Fruit fly (Drosophila melanogaster) whole organism, embryonic: ENCODE data around the gene Hasp.

ENCODE experiments used
- Ada2b ChIP-seq: fragments of 200-800 bp; sonication (Bioruptor generic); IDR thresholded peaks from 2 replicates; pipeline ENCODE4 v1.3.6; 2022; ENCODE audit warnings: missing biosample characterization, missing genetic modification characterization
- Aef1 ChIP-seq: fragments of 200-800 bp; sonication (Bioruptor generic); IDR thresholded peaks from 3 replicates; pipeline ENCODE4 v1.3.6; 2022; ENCODE audit warnings: missing biosample characterization, missing genetic modification characterization
- Atf6 ChIP-seq: fragments of 200-800 bp; sonication (Bioruptor generic); IDR thresholded peaks from 2 replicates; pipeline ENCODE4 v1.3.6; 2022; ENCODE audit warnings: missing biosample characterization, missing genetic modification characterization
- Awh ChIP-seq: fragments of 200-800 bp; sonication (Bioruptor generic); IDR thresholded peaks from 2 replicates; pipeline ENCODE4, ENCODE4 v1.3.6; 2022; ENCODE audit warnings: missing biosample characterization, missing genetic modification characterization
- CG10462 ChIP-seq: fragments of 200-800 bp; sonication (Bioruptor generic); optimal IDR thresholded peaks from 2 replicates; lab custom pipeline; 2016; ENCODE audit warnings: missing biosample characterization, missing genetic modification characterization
- CG10565 ChIP-seq: fragments of 200-800 bp; sonication (Bioruptor generic); optimal IDR thresholded peaks from 3 replicates; lab custom pipeline; 2016; ENCODE audit warnings: missing biosample characterization, mild to moderate bottlenecking, missing genetic modification characterization
- CG11093 ChIP-seq: fragments of 200-800 bp; sonication (Bioruptor generic); IDR thresholded peaks from 3 replicates; pipeline ENCODE4 v1.3.6; 2022; ENCODE audit warnings: missing biosample characterization, missing genetic modification characterization
- CG11247 ChIP-seq: fragments of 200-800 bp; sonication (Bioruptor generic); IDR thresholded peaks from 2 replicates; pipeline ENCODE4 v1.3.6; 2022; ENCODE audit warnings: missing biosample characterization, missing genetic modification characterization
- CG12769 ChIP-seq: fragments of 200-800 bp; sonication (Bioruptor generic); optimal IDR thresholded peaks from 2 replicates; lab custom pipeline; 2019; ENCODE audit warnings: missing biosample characterization, mild to moderate bottlenecking, missing genetic modification characterization, moderate library complexity
- CG12942 ChIP-seq: fragments of 200-800 bp; sonication (Bioruptor generic); optimal IDR thresholded peaks from 3 replicates; lab custom pipeline; 2016; ENCODE audit warnings: missing biosample characterization, missing genetic modification characterization
- CG13287 ChIP-seq: fragments of 200-800 bp; sonication (Bioruptor generic); IDR thresholded peaks from 2 replicates; pipeline ENCODE4 v1.3.6; 2022; ENCODE audit warnings: missing biosample characterization, missing genetic modification characterization; ENCODE audit not compliant: partially characterized antibody
- CG15011 ChIP-seq: fragments of 200-800 bp; sonication (Bioruptor generic); optimal IDR thresholded peaks from 3 replicates; lab custom pipeline; 2018; ENCODE audit warnings: missing biosample characterization, mild to moderate bottlenecking, missing genetic modification characterization
- CG17568 ChIP-seq: fragments of 200-800 bp; sonication (Bioruptor generic); optimal IDR thresholded peaks from 2 replicates; lab custom pipeline; 2018; ENCODE audit warnings: missing biosample characterization, mild to moderate bottlenecking, missing genetic modification characterization, moderate library complexity
- CG1792 ChIP-seq: fragments of 200-800 bp; sonication (Bioruptor generic); optimal IDR thresholded peaks from 2 replicates; lab custom pipeline; 2016; ENCODE audit warnings: missing biosample characterization, missing genetic modification characterization
- CG18619 ChIP-seq: fragments of 200-800 bp; sonication (Bioruptor generic); optimal IDR thresholded peaks from 3 replicates; lab custom pipeline; 2017; ENCODE audit warnings: missing biosample characterization, mild to moderate bottlenecking, missing genetic modification characterization
- CG30020 ChIP-seq: fragments of 200-800 bp; optimal IDR thresholded peaks from 2 replicates; lab custom pipeline; 2019; ENCODE audit warnings: missing biosample characterization, mild to moderate bottlenecking, missing genetic modification characterization, moderate library complexity
- CG31388 ChIP-seq: fragments of 200-800 bp; sonication (Bioruptor generic); optimal IDR thresholded peaks from 2 replicates; lab custom pipeline; 2016; ENCODE audit warnings: missing biosample characterization, missing genetic modification characterization
- CG32767 ChIP-seq: fragments of 200-800 bp; sonication (Bioruptor generic); IDR thresholded peaks from 2 replicates; pipeline ENCODE4 v1.3.6; 2022; ENCODE audit warnings: missing biosample characterization, missing genetic modification characterization
- CG3281 ChIP-seq: fragments of 200-800 bp; sonication (Bioruptor generic); optimal IDR thresholded peaks from 3 replicates; lab custom pipeline; 2017; ENCODE audit warnings: missing biosample characterization, mild to moderate bottlenecking, missing genetic modification characterization
- CG3726 ChIP-seq: fragments of 200-800 bp; sonication (Bioruptor generic); IDR thresholded peaks from 3 replicates; pipeline ENCODE4, ENCODE4 v1.3.6; 2022; ENCODE audit warnings: missing biosample characterization, missing genetic modification characterization
- CG6175 ChIP-seq: fragments of 200-800 bp; sonication (Bioruptor generic); IDR thresholded peaks from 3 replicates; pipeline ENCODE4 v1.3.6; 2022; ENCODE audit warnings: missing biosample characterization, missing genetic modification characterization
- CG6854 ChIP-seq: fragments of 200-800 bp; sonication (Bioruptor generic); optimal IDR thresholded peaks from 3 replicates; lab custom pipeline; 2017; ENCODE audit warnings: missing biosample characterization, mild to moderate bottlenecking, missing genetic modification characterization
- CG7839 ChIP-seq: fragments of 200-800 bp; sonication (Bioruptor generic); optimal IDR thresholded peaks from 3 replicates; lab custom pipeline; 2018; ENCODE audit warnings: missing biosample characterization, mild to moderate bottlenecking, missing genetic modification characterization, moderate library complexity
- CG8089 ChIP-seq: fragments of 200-800 bp; sonication (Bioruptor generic); optimal IDR thresholded peaks from 3 replicates; lab custom pipeline; 2016; ENCODE audit warnings: missing biosample characterization, missing genetic modification characterization
- CHES-1-like ChIP-seq: fragments of 200-800 bp; sonication (Bioruptor generic); optimal IDR thresholded peaks from 2 replicates; lab custom pipeline; 2016; ENCODE audit warnings: missing biosample characterization, missing genetic modification characterization
- CTCF ChIP-seq: fragments of 200-800 bp; sonication (Bioruptor generic); optimal IDR thresholded peaks from 2 replicates; lab custom pipeline; 2017; ENCODE audit warnings: missing biosample characterization, mild to moderate bottlenecking, missing genetic modification characterization, moderate library complexity
- E2f1 ChIP-seq: fragments of 200-800 bp; sonication (Bioruptor generic); IDR thresholded peaks from 2 replicates; pipeline ENCODE4 v1.3.6; 2022; ENCODE audit warnings: missing biosample characterization, missing genetic modification characterization
- Elba2 ChIP-seq: fragments of 200-800 bp; sonication (Bioruptor generic); optimal IDR thresholded peaks from 3 replicates; lab custom pipeline; 2016; ENCODE audit warnings: missing biosample characterization, missing genetic modification characterization
- HLHmδ ChIP-seq: fragments of 200-800 bp; sonication (Bioruptor generic); optimal IDR thresholded peaks from 2 replicates; lab custom pipeline; 2018; ENCODE audit warnings: missing biosample characterization, mild to moderate bottlenecking, missing genetic modification characterization, moderate library complexity
- Mes4 ChIP-seq: fragments of 200-800 bp; sonication (Bioruptor generic); optimal IDR thresholded peaks from 2 replicates; lab custom pipeline; 2016; ENCODE audit warnings: missing biosample characterization, missing genetic modification characterization
- NC2β ChIP-seq: fragments of 200-800 bp; sonication (Bioruptor generic); optimal IDR thresholded peaks from 2 replicates; lab custom pipeline; 2016; ENCODE audit warnings: missing biosample characterization, missing genetic modification characterization
- Nf-YA ChIP-seq: fragments of 200-800 bp; sonication (Bioruptor generic); IDR thresholded peaks from 2 replicates; pipeline ENCODE4 v1.3.6; 2022; ENCODE audit warnings: missing biosample characterization, missing genetic modification characterization
- Oaz ChIP-seq: fragments of 200-800 bp; sonication (Bioruptor generic); IDR thresholded peaks from 2 replicates; pipeline ENCODE4 v1.3.6; 2022; ENCODE audit warnings: missing biosample characterization, missing genetic modification characterization
- Ptx1 ChIP-seq: fragments of 200-800 bp; sonication (Bioruptor generic); IDR thresholded peaks from 2 replicates; pipeline ENCODE4 v1.3.6; 2022; ENCODE audit warnings: missing biosample characterization, missing genetic modification characterization
- Ravus ChIP-seq: fragments of 200-800 bp; sonication (Bioruptor generic); IDR thresholded peaks from 2 replicates; pipeline ENCODE4 v1.3.6; 2022; ENCODE audit warnings: missing biosample characterization, missing genetic modification characterization
- Scr ChIP-seq: fragments of 200-800 bp; sonication (Bioruptor generic); IDR thresholded peaks from 2 replicates; pipeline ENCODE4 v1.3.6; 2022; ENCODE audit warnings: missing biosample characterization, missing genetic modification characterization; ENCODE audit not compliant: partially characterized antibody
- Usf ChIP-seq: fragments of 200-800 bp; sonication (Bioruptor generic); optimal IDR thresholded peaks from 2 replicates; lab custom pipeline; 2017; ENCODE audit warnings: missing genotype, missing biosample characterization, missing genetic modification characterization
- Xrp1 ChIP-seq: fragments of 200-800 bp; sonication (Bioruptor generic); IDR thresholded peaks from 2 replicates; pipeline ENCODE4 v1.3.6; 2022; ENCODE audit warnings: missing biosample characterization, missing genetic modification characterization
- bbx ChIP-seq: fragments of 200-800 bp; sonication (Bioruptor generic); IDR thresholded peaks from 2 replicates; pipeline ENCODE4 v1.3.6; 2022; ENCODE audit warnings: missing biosample characterization, missing genetic modification characterization; ENCODE audit not compliant: partially characterized antibody
- cas ChIP-seq: fragments of 200-800 bp; sonication (Bioruptor generic); IDR thresholded peaks from 2 replicates; pipeline ENCODE4 v1.3.6; 2022; ENCODE audit warnings: missing biosample characterization, missing genetic modification characterization
- chif ChIP-seq, 2 experiments: fragments of 200-800 bp; sonication (Bioruptor generic); optimal IDR thresholded peaks; 3 replicates each; lab custom pipeline; 2016; ENCODE audit warnings: missing biosample characterization in 2 of 2, missing genetic modification characterization in 2 of 2
- ems ChIP-seq: fragments of 200-800 bp; sonication (Bioruptor generic); optimal IDR thresholded peaks from 3 replicates; lab custom pipeline; 2016; ENCODE audit warnings: missing biosample characterization, missing genetic modification characterization
- fu2 ChIP-seq: fragments of 200-800 bp; sonication (Bioruptor generic); optimal IDR thresholded peaks from 2 replicates; lab custom pipeline; 2016; ENCODE audit warnings: missing biosample characterization, missing genetic modification characterization
- gsb ChIP-seq: fragments of 200-800 bp; sonication (Bioruptor generic); IDR thresholded peaks from 2 replicates; pipeline ENCODE4 v1.3.6; 2022; ENCODE audit warnings: missing biosample characterization, missing genetic modification characterization
- nmo ChIP-seq: fragments of 200-800 bp; sonication (Bioruptor generic); optimal IDR thresholded peaks from 2 replicates; lab custom pipeline; 2018; ENCODE audit warnings: missing biosample characterization, mild to moderate bottlenecking, missing genetic modification characterization, moderate library complexity
- pho ChIP-seq: fragments of 200-800 bp; sonication (Bioruptor generic); optimal IDR thresholded peaks from 2 replicates; lab custom pipeline; 2016; ENCODE audit warnings: missing biosample characterization, missing genetic modification characterization
- prd ChIP-seq, 3 experiments: fragments of >200 bp in 2 of 3; fragments of 200-800 bp in 1 of 3; sonication (Bioruptor generic) in 1 of 3; optimal IDR thresholded peaks in 2 of 3; IDR thresholded peaks in 1 of 3; 2 replicates in 2 of 3; 3 replicates in 1 of 3; pipeline versions ENCODE4 v1.3.6 to Lab custom; 2017 to 2022; ENCODE audit warnings: missing biosample characterization in 1 of 3, missing genetic modification characterization in 1 of 3
- ranshi ChIP-seq: fragments of 200-800 bp; sonication (Bioruptor generic); IDR thresholded peaks from 2 replicates; pipeline ENCODE4 v1.3.6; 2022; ENCODE audit warnings: missing biosample characterization, missing genetic modification characterization
- ro ChIP-seq: fragments of 200-800 bp; sonication (Bioruptor generic); IDR thresholded peaks from 2 replicates; pipeline ENCODE4 v1.3.6; 2022; ENCODE audit warnings: missing biosample characterization, missing genetic modification characterization
- run ChIP-seq: fragments of 200-800 bp; sonication (Bioruptor generic); optimal IDR thresholded peaks from 3 replicates; lab custom pipeline; 2018; ENCODE audit warnings: missing biosample characterization, mild to moderate bottlenecking, missing genetic modification characterization
- schlank ChIP-seq: fragments of 200-800 bp; sonication (Bioruptor generic); optimal IDR thresholded peaks from 2 replicates; lab custom pipeline; 2018; ENCODE audit warnings: missing biosample characterization, mild to moderate bottlenecking, missing genetic modification characterization
- slbo ChIP-seq: fragments of 200-800 bp; sonication (Bioruptor generic); IDR thresholded peaks from 2 replicates; pipeline ENCODE4 v1.3.6; 2022; ENCODE audit warnings: missing biosample characterization, missing genetic modification characterization
- twi ChIP-seq: fragments of 200-800 bp; optimal IDR thresholded peaks from 2 replicates; lab custom pipeline; 2019; ENCODE audit warnings: missing biosample characterization, mild to moderate bottlenecking, missing genetic modification characterization, moderate library complexity

Gene Hasp

DNA sequence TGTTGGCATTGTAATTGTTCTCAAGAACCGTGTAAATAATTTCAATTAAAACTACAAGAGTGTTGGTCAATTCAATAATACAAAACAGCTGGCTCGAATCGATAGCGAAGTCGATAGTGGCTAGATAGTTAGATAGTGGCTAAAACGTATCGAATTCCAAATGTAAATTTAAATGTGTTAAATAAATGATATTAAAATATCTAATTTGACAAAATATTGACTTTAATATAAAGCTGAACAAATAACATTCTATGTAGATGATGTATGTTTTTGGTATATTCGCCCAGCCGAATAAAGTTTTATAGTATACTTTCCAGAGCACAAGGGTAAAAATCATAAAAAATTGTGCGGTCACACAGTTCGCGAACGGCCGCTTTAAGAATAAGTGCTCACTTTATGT is 9.3 kb upstream of the Hasp start, which contains the start of the genes Dpm1 and CG10137 (continued):
- TF ChIP-seq CG31388 (GFP tag; lab: Kevin White, UChicago) (no peak), CG12942 (no peak), CG17568 (GFP tag; lab: Kevin White, UChicago) (no peak), CG8089 (GFP tag; lab: Kevin White, UChicago) (no peak), cas (no peak), CG1792 (GFP tag; lab: Kevin White, UChicago) (no peak), ems (GFP tag; lab: Kevin White, UChicago) (no peak), Mes4 (GFP tag; lab: Kevin White, UChicago) (no peak), Atf6 (GFP tag; lab: Robert Waterston, UW) (no peak), schlank (no peak), CG10462 (GFP tag; lab: Kevin White, UChicago) (no peak), prd (optimal IDR thresholded peaks at IDR 0.05; lab: Kevin White, UChicago) (no peak), prd (GFP tag; IDR thresholded peaks at IDR 0.05; lab: Robert Waterston, UW) (no peak), ranshi (no peak), CG10565 (GFP tag; lab: Kevin White, UChicago) (no peak), nmo (peak; percentile 61), CHES-1-like (GFP tag; lab: Kevin White, UChicago) (no peak), HLHmδ (GFP tag; lab: Kevin White, UChicago) (no peak), Scr (peak; percentile 81), twi (no peak), CG15011 (GFP tag; lab: Kevin White, UChicago) (no peak), CG18619 (no peak), Elba2 (GFP tag; lab: Kevin White, UChicago) (no peak), CG11093 (GFP tag; lab: Robert Waterston, UW) (no peak), E2f1 (GFP tag; lab: Robert Waterston, UW) (no peak), Xrp1 (GFP tag; lab: Robert Waterston, UW) (no peak), CG7839 (tag; lab: Kevin White, UChicago) (peak; percentile 8), NC2β (GFP tag; lab: Kevin White, UChicago) (no peak), Awh (no peak), Oaz (GFP tag; lab: Robert Waterston, UW) (no peak), slbo (GFP tag; lab: Robert Waterston, UW) (no peak), Ptx1 (GFP tag; lab: Robert Waterston, UW) (no peak), pho (GFP tag; lab: Kevin White, UChicago) (no peak), CG11247 (no peak), CG32767 (GFP tag; lab: Robert Waterston, UW) (no peak), run (tag; lab: Kevin White, UChicago) (no peak), Usf (no peak), CG6854 (GFP tag; lab: Kevin White, UChicago) (no peak), CG30020 (tag; lab: Kevin White, UChicago) (peak; percentile 29), CG13287 (GFP tag; lab: Robert Waterston, UW) (peak; percentile 82), Nf-YA (no peak), Ravus (no peak), ro (GFP tag; lab: Robert Waterston, UW) (no peak), CG3726 (GFP tag; lab: Robert Waterston, UW) (no peak), bbx (GFP tag; lab: Robert Waterston, UW) (peak; percentile 69), CTCF (GFP tag; lab: Kevin White, UChicago) (no peak), CG6175 (no peak), chif (GFP tag; optimal IDR thresholded peaks at IDR 0.05; lab: Kevin White, UChicago) (no peak), CG3281 (no peak), Ada2b (GFP tag; lab: Robert Waterston, UW) (no peak), gsb (no peak), CG12769 (tag; lab: Kevin White, UChicago) (no peak), fu2 (GFP tag; lab: Kevin White, UChicago) (no peak), Aef1 (GFP tag; lab: Robert Waterston, UW) (no peak)
